Worm (Caenorhabditis elegans) whole organism, L4 larva: ENCODE results near the gene C52B9.19.

Experiments
- Y5F2A.4 ChIP-seq: fragments of 200-800 bp; sonication (Bioruptor generic); optimal IDR thresholded peaks from 2 replicates; lab custom pipeline; 2018; ENCODE audit warnings: mild to moderate bottlenecking, missing genetic modification characterization, missing compliant biosample characterization
- attf-4 ChIP-seq: sonication (generic microtip); optimal IDR thresholded peaks from 3 replicates; lab custom pipeline; 2017; ENCODE audit warnings: missing biosample characterization, missing genetic modification characterization
- fkh-10 ChIP-seq: fragments of 150-350 bp; optimal IDR thresholded peaks from 2 replicates; lab custom pipeline; 2014; ENCODE audit warnings: missing biosample characterization, missing genetic modification reagents, missing genetic modification characterization
- lin-1 ChIP-seq: fragments of 200-800 bp; sonication (Bioruptor generic); IDR thresholded peaks from 2 replicates; pipeline ENCODE4 v1.3.6; 2022; ENCODE audit warnings: missing genetic modification reagents, missing genetic modification characterization, missing compliant biosample characterization
- lin-13 ChIP-seq: fragments of 150-350 bp; optimal IDR thresholded peaks from 2 replicates; lab custom pipeline; 2014; ENCODE audit warnings: missing biosample characterization, missing genetic modification reagents, missing genetic modification characterization
- mdt-29 ChIP-seq: fragments of 200-800 bp; sonication (Bioruptor generic); IDR thresholded peaks from 2 replicates; pipeline ENCODE4 v1.3.6; 2022; ENCODE audit warnings: missing genetic modification reagents, missing genetic modification characterization, missing compliant biosample characterization
- nhr-10 ChIP-seq: fragments of 150-350 bp; optimal IDR thresholded peaks from 2 replicates; lab custom pipeline; 2014; ENCODE audit warnings: missing biosample characterization, missing genetic modification characterization
- pha-4 ChIP-seq, 2 experiments: fragments of 150-350 bp in 1 of 2; fragments of 200-800 bp in 1 of 2; sonication (Bioruptor generic) in 1 of 2; IDR thresholded peaks in 1 of 2; optimal IDR thresholded peaks in 1 of 2; 2 replicates each; pipeline versions ENCODE4 v1.3.6 to Lab custom; 2014 to 2022; ENCODE audit warnings: missing genetic modification characterization in 2 of 2, missing genetic modification reagents in 2 of 2, missing biosample characterization in 1 of 2, missing compliant biosample characterization in 1 of 2
- skn-1 ChIP-seq: fragments of 150-350 bp; optimal IDR thresholded peaks from 2 replicates; lab custom pipeline; 2014; ENCODE audit warnings: missing biosample characterization, missing genetic modification characterization
- unc-62 ChIP-seq, 3 experiments: fragments of 150-350 bp in 1 of 3; sonication (generic microtip); optimal IDR thresholded peaks in 2 of 3; peaks in 1 of 3; 1 replicate in 1 of 3; 2 replicates in 2 of 3; lab custom pipeline; 2014 to 2017; ENCODE audit warnings: missing biosample characterization in 3 of 3, missing genetic modification characterization in 3 of 3, missing genetic modification reagents in 3 of 3, missing genotype in 1 of 3

DNA sequence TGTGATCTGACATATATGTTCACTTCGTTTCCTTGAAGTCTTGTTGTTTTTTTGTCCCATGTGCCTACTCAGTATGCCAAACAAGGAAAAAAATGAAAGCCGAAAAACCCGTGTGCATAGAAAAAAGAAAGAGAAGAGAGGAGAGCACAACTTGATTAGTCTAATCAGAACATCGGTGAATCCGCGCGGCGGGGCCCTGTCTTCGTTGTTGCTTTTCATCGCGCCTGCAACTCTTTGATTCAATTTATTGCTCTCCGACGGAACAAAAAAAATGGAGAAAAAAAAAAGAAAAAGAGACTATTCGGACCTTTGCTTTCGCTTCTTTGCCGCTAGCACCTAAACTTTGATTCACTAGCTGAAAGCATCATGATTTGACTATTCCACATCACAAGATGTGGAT, 32.6 kb downstream of the C52B9.19 start:
- TF ChIP-seq fkh-10 (GFP tag; lab: Kevin White, UChicago): peak; percentile 90
- no peak for TF ChIP-seq lin-13 (GFP tag; lab: Kevin White, UChicago)
- no peak for TF ChIP-seq skn-1 (tag; lab: Kevin White, UChicago)
- no peak for TF ChIP-seq attf-4 (tag; lab: Kevin White, UChicago)
- no peak for TF ChIP-seq pha-4 (GFP tag; IDR thresholded peaks at IDR 0.05; lab: Robert Waterston, UW)
- TF ChIP-seq pha-4 (tag; optimal IDR thresholded peaks at IDR 0.05; lab: Kevin White, UChicago): no peak
- TF ChIP-seq Y5F2A.4 (GFP tag; lab: Kevin White, UChicago): no peak
- no peak for TF ChIP-seq unc-62 (GFP tag; optimal IDR thresholded peaks at IDR 0.05 in 1 of 2; lab: Kevin White, UChicago)
- no peak for TF ChIP-seq unc-62 (tag; optimal IDR thresholded peaks at IDR 0.05; lab: Kevin White, UChicago)
- no peak for TF ChIP-seq mdt-29 (GFP tag; lab: Robert Waterston, UW)
- no peak for TF ChIP-seq lin-1
- no peak for TF ChIP-seq nhr-10 (tag; lab: Kevin White, UChicago)
